Fruit fly (Drosophila melanogaster) ovary, adult (tissue): Measurements from ENCODE around the gene CG4080.

ENCODE experiments used
- CG17801 ChIP-seq: fragments of 200-800 bp; optimal IDR thresholded peaks from 2 replicates; lab custom pipeline; 2019; ENCODE audit warnings: missing biosample characterization, mild to moderate bottlenecking, missing genetic modification characterization, moderate library complexity; ENCODE audit not compliant: partially characterized antibody

CG4080 gene

dm6 chr3L:9404497-9404896, 5.5 kb upstream of the CG4080 start, which contains the start of gene Cpr67B:
TSS of gene Cpr67B (plus strand) at chr3L:9404797.
- no peak for TF ChIP-seq CG17801 (GFP tag; lab: Kevin White, UChicago)

DNA sequence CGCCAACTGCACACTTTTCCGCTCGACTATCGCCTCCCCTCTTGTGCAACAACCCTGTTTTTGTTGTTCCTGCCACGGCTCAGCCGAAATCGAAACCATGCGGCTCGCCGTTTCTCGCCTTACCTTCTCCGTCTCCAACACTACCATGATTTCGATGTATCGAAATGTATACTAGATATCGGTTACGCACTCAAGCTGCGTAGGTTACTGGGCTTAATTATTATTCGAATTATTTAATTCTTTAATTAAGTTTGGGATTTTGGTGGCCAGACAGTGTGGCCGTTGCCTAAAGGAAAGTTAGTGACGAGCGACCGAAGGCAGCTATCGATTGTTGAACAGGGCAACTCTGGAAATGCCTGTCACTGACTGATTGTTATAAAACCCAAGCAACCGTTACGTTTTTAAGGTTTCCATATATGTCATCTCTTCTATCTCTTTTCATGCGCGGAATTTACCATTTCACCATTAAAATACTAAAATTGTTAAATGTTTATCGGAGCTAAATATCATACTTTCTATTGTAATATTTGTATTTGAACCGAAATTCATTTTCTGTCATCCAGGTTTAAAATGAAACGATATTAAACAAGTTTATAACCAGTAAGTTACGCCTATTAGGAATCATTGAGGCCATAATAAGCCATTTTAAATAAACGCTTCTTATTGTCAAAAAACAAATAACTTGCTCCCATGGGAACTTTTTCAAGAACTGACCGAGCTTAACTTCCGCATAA, 3.3 kb upstream of the CG4080 start, which contains the start of gene eIF4E1:
Gene eIF4E1 (minus strand): TSS at position 304 of the 734 bp plus-strand sequence.
- TF ChIP-seq CG17801 (GFP tag; lab: Kevin White, UChicago), result no peak

DNA sequence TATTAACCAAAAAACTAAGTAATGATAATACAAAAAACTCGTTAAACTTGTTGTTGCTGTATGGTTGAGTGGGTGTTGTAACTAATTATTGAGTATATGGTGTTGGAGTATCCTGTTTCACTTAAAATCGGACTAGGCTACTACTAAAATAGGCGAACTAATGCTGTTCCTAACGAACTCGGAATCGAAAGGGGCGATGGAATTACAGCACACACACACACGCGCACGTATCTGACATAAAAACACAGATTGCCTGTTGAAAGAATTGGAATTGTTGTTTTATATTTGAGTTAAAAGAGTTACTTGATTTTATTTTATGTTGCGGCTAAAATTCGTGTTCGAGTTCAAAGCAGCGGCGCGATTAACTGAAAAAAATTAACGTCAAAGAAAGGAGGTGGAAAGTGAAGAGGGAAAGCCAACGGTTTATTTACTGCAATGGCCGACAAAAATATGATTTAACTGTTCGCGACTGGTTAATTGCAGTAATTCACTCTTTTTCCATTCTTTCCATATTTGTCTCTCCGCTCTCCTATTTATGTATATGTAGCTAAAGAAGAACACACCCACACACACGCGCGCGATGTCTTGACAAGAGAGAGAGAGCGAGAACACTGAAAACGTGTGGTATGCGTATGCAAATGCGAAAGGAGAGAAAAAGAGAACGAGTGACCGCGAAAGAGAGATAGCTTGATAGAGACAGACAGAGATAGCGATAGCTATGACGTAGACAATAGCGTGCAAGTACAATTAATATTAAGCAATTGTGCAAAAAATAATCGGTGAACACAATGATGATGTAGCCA, 2.5 kb upstream of the CG4080 start:
- no peak for TF ChIP-seq CG17801 (GFP tag; lab: Kevin White, UChicago)

dm6 chr3L:9400697-9401353, 1.8 kb upstream of the CG4080 start:
- no peak for TF ChIP-seq CG17801 (GFP tag; lab: Kevin White, UChicago)

- TF ChIP-seq CG17801 (GFP tag; lab: Kevin White, UChicago), result no peak
These were observed 828 bp upstream of the CG4080 start for dm6 chr3L:9399855-9400254.

- TF ChIP-seq CG17801 (GFP tag; lab: Kevin White, UChicago), result no peak
These were observed 519 bp downstream of the CG4080 start for dm6 chr3L:9398435-9398981.

dm6 chr3L:9398028-9398427, 999 bp downstream of the CG4080 start:
- no peak for TF ChIP-seq CG17801 (GFP tag; lab: Kevin White, UChicago)

- peak; percentile 58 for TF ChIP-seq CG17801 (GFP tag; lab: Kevin White, UChicago)
These were observed 1.9 kb downstream of the CG4080 start for dm6 chr3L:9397156-9397555.

- TF ChIP-seq CG17801 (GFP tag; lab: Kevin White, UChicago), result no peak
These were observed 2.3 kb downstream of the CG4080 start for dm6 chr3L:9396704-9397103.

DNA sequence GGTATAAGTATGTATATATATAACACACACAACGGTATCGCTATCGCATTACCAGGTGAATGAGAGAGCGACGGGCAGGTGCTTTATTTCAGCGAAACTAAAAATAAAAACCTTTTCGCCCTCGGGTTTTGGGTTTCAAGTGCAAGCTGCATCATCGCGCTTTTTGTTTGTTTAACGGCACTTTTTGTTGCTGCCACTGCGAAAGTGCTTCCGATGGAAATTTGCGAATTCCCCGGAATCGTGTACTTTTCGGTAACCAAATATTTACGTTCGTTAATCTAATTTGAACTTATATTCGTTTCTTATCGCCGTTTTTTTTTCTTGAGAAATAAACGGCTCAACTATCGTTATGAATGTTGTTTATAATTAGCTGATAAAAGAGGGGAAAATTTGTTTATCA, 3.0 kb downstream of the CG4080 start:
- TF ChIP-seq CG17801 (GFP tag; lab: Kevin White, UChicago), result peak; percentile 11

DNA sequence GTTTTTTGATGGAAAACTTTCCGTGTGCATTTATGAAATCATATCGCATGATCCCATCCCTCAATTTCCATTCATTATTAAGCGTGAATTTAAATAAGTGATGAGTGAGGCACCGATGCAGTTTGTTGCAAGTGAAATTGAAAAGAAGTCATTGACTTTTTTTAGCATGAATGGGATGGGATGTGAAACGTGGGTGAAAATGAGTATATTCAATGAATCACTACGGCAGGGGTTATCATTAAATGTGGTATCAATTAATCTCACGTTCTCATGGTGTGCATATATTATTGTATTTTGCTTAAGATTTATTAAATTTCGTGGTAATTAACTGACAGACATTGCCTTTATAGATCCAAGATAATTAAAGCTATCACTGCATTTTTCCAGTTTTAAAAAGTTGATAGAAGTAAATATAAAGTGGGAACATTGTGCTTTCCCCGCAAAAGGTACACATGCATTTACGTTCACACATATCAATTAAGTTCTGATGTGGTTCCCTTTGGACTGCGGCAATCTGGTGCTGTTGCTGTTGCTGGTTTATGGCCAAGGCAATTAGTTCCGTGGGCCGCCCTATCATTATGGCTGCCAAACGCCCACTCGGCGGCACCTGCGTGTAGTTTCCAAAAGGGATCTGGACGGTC, 7.6 kb downstream of the CG4080 start:
- no peak for TF ChIP-seq CG17801 (GFP tag; lab: Kevin White, UChicago)

dm6 chr3L:9384445-9385079, 14.5 kb downstream of the CG4080 start:
- TF ChIP-seq CG17801 (GFP tag; lab: Kevin White, UChicago), result no peak

dm6 chr3L:9383345-9384075, 15.5 kb downstream of the CG4080 start, which contains the start of gene Hsp27:
TSS of gene Hsp27 (plus strand) at chr3L:9384063.
- TF ChIP-seq CG17801 (GFP tag; lab: Kevin White, UChicago), result peak; percentile 99
